Fruit fly (Drosophila melanogaster) whole organism, embryonic: ENCODE data around the gene CG31445.

Experiments
- CG11085 ChIP-seq: fragments of 200-800 bp; sonication (Bioruptor generic); IDR thresholded peaks from 2 replicates; pipeline ENCODE4 v1.3.6; 2022; ENCODE audit warnings: missing biosample characterization, missing genetic modification characterization
- CG11723 ChIP-seq: fragments of 200-800 bp; sonication (Bioruptor generic); optimal IDR thresholded peaks from 2 replicates; lab custom pipeline; 2017; ENCODE audit warnings: missing biosample characterization, mild to moderate bottlenecking, missing genetic modification characterization
- CG12104 ChIP-seq: fragments of 200-800 bp; sonication (Bioruptor generic); optimal IDR thresholded peaks from 3 replicates; lab custom pipeline; 2016; ENCODE audit warnings: missing biosample characterization, missing genetic modification characterization
- CG12744 ChIP-seq: fragments of 200-800 bp; sonication (Bioruptor generic); optimal IDR thresholded peaks from 2 replicates; lab custom pipeline; 2016; ENCODE audit warnings: missing biosample characterization, missing genetic modification characterization
- CG13296 ChIP-seq: fragments of 200-800 bp; sonication (Bioruptor generic); optimal IDR thresholded peaks from 3 replicates; lab custom pipeline; 2018; ENCODE audit warnings: missing biosample characterization, mild to moderate bottlenecking, missing genetic modification characterization
- CG14050 ChIP-seq: fragments of 200-800 bp; sonication (Bioruptor generic); IDR thresholded peaks from 3 replicates; pipeline ENCODE4 v1.3.6; 2022; ENCODE audit warnings: missing biosample characterization, missing genetic modification characterization
- CG14710 ChIP-seq: fragments of 200-800 bp; sonication (Bioruptor generic); optimal IDR thresholded peaks from 3 replicates; lab custom pipeline; 2019; ENCODE audit warnings: missing biosample characterization, mild to moderate bottlenecking, missing genetic modification characterization, moderate library complexity
- CG14860 ChIP-seq: fragments of 200-800 bp; sonication (Bioruptor generic); IDR thresholded peaks from 3 replicates; pipeline ENCODE4 v1.3.6; 2022; ENCODE audit warnings: missing biosample characterization, missing genetic modification characterization; ENCODE audit not compliant: partially characterized antibody
- CG15479 ChIP-seq: fragments of 200-800 bp; sonication (Bioruptor generic); optimal IDR thresholded peaks from 3 replicates; lab custom pipeline; 2019; ENCODE audit warnings: missing biosample characterization, mild to moderate bottlenecking, missing genetic modification characterization, moderate library complexity
- CG1602 ChIP-seq: fragments of 200-800 bp; sonication (Bioruptor generic); optimal IDR thresholded peaks from 3 replicates; lab custom pipeline; 2016; ENCODE audit warnings: missing biosample characterization, missing genetic modification characterization
- CG17359 ChIP-seq: fragments of 200-800 bp; sonication (Bioruptor generic); optimal IDR thresholded peaks from 3 replicates; lab custom pipeline; 2018; ENCODE audit warnings: missing biosample characterization, mild to moderate bottlenecking, missing genetic modification characterization, moderate library complexity
- CG18476 ChIP-seq: fragments of 200-800 bp; sonication (Bioruptor generic); optimal IDR thresholded peaks from 2 replicates; lab custom pipeline; 2016; ENCODE audit warnings: missing biosample characterization, mild to moderate bottlenecking, missing genetic modification characterization
- CG2202 ChIP-seq: fragments of 200-800 bp; sonication (Bioruptor generic); optimal IDR thresholded peaks from 2 replicates; lab custom pipeline; 2018; ENCODE audit warnings: missing biosample characterization, mild to moderate bottlenecking, missing genetic modification characterization
- CG2889 ChIP-seq: fragments of 200-800 bp; sonication (Bioruptor generic); IDR thresholded peaks from 3 replicates; pipeline ENCODE4 v1.3.6; 2022; ENCODE audit warnings: missing biosample characterization, missing genetic modification characterization
- CG31388 ChIP-seq: fragments of 200-800 bp; sonication (Bioruptor generic); optimal IDR thresholded peaks from 2 replicates; lab custom pipeline; 2016; ENCODE audit warnings: missing biosample characterization, missing genetic modification characterization
- CG34422 ChIP-seq: fragments of 200-800 bp; sonication (Bioruptor generic); IDR thresholded peaks from 3 replicates; pipeline ENCODE4 v1.3.6; 2022; ENCODE audit warnings: missing biosample characterization, missing genetic modification characterization
- CG6254 ChIP-seq: fragments of 200-800 bp; sonication (Bioruptor generic); optimal IDR thresholded peaks from 3 replicates; lab custom pipeline; 2017; ENCODE audit warnings: mild to moderate bottlenecking, missing biosample characterization, missing genetic modification reagents, missing genetic modification characterization
- CG6683 ChIP-seq: fragments of 200-800 bp; sonication (Bioruptor generic); optimal IDR thresholded peaks from 2 replicates; lab custom pipeline; 2017; ENCODE audit warnings: missing biosample characterization, mild to moderate bottlenecking, missing genetic modification characterization, missing genetic modification reagents
- CG7786 ChIP-seq: fragments of 200-800 bp; sonication (Bioruptor generic); optimal IDR thresholded peaks from 2 replicates; lab custom pipeline; 2016; ENCODE audit warnings: missing biosample characterization, missing genetic modification characterization
- CG8924 ChIP-seq: fragments of 200-800 bp; optimal IDR thresholded peaks from 3 replicates; lab custom pipeline; 2019; ENCODE audit warnings: missing biosample characterization, mild to moderate bottlenecking, missing genetic modification characterization, moderate library complexity
- CG9609 ChIP-seq: fragments of 200-800 bp; sonication (Bioruptor generic); optimal IDR thresholded peaks from 3 replicates; lab custom pipeline; 2016; ENCODE audit warnings: missing biosample characterization, missing genetic modification characterization
- CG9876 ChIP-seq: fragments of 200-800 bp; sonication (Bioruptor generic); optimal IDR thresholded peaks from 2 replicates; lab custom pipeline; 2016; ENCODE audit warnings: missing biosample characterization, missing genetic modification characterization
- D19B ChIP-seq: fragments of 200-800 bp; sonication (Bioruptor generic); optimal IDR thresholded peaks from 2 replicates; lab custom pipeline; 2017; ENCODE audit warnings: missing biosample characterization, mild to moderate bottlenecking, missing genetic modification characterization
- GATAe ChIP-seq: fragments of 200-800 bp; sonication (Bioruptor generic); conservative IDR thresholded peaks from 2 replicates; pipeline ENCODE4 v1.3.6; 2022; ENCODE audit warnings: missing biosample characterization, missing genetic modification characterization
- MBD-R2 ChIP-seq: fragments of 200-800 bp; sonication (Bioruptor generic); IDR thresholded peaks from 2 replicates; pipeline ENCODE4 v1.3.6; 2022; ENCODE audit warnings: missing biosample characterization, missing genetic modification characterization
- Meics ChIP-seq: fragments of 200-800 bp; sonication (Bioruptor generic); optimal IDR thresholded peaks from 2 replicates; lab custom pipeline; 2017; ENCODE audit warnings: missing biosample characterization, mild to moderate bottlenecking, missing genetic modification characterization
- Myb ChIP-seq: fragments of 200-800 bp; sonication (Bioruptor generic); optimal IDR thresholded peaks from 2 replicates; lab custom pipeline; 2016; ENCODE audit warnings: missing biosample characterization, missing genetic modification characterization
- Opbp ChIP-seq: fragments of 200-800 bp; sonication (Bioruptor generic); IDR thresholded peaks from 3 replicates; pipeline ENCODE4 v1.3.6; 2022; ENCODE audit warnings: missing biosample characterization, missing genetic modification characterization; ENCODE audit not compliant: partially characterized antibody
- Rfx ChIP-seq: fragments of 200-800 bp; sonication (Bioruptor generic); IDR thresholded peaks from 2 replicates; pipeline ENCODE4 v1.3.6; 2022; ENCODE audit warnings: missing biosample characterization, missing genetic modification characterization
- Scr ChIP-seq: fragments of 200-800 bp; sonication (Bioruptor generic); IDR thresholded peaks from 2 replicates; pipeline ENCODE4 v1.3.6; 2022; ENCODE audit warnings: missing biosample characterization, missing genetic modification characterization; ENCODE audit not compliant: partially characterized antibody
- ap ChIP-seq: fragments of 200-800 bp; sonication (Bioruptor generic); IDR thresholded peaks from 2 replicates; pipeline ENCODE4 v1.3.6; 2022; ENCODE audit warnings: missing biosample characterization, missing genetic modification characterization
- ara ChIP-seq: fragments of 200-800 bp; sonication (Bioruptor generic); IDR thresholded peaks from 2 replicates; pipeline ENCODE4 v1.3.6; 2022; ENCODE audit warnings: missing biosample characterization, missing genetic modification characterization
- bcd ChIP-seq: fragments of 200-800 bp; sonication (Bioruptor generic); optimal IDR thresholded peaks from 2 replicates; lab custom pipeline; 2017; ENCODE audit warnings: missing biosample characterization, mild to moderate bottlenecking, missing genetic modification characterization
- cg ChIP-seq: fragments of 200-800 bp; sonication (Bioruptor generic); optimal IDR thresholded peaks from 3 replicates; lab custom pipeline; 2019; ENCODE audit warnings: missing biosample characterization, mild to moderate bottlenecking, missing genetic modification characterization, moderate library complexity
- chif ChIP-seq, 2 experiments: fragments of 200-800 bp; sonication (Bioruptor generic); optimal IDR thresholded peaks; 3 replicates each; lab custom pipeline; 2016; ENCODE audit warnings: missing biosample characterization in 2 of 2, missing genetic modification characterization in 2 of 2
- ci ChIP-seq: fragments of 200-800 bp; sonication (Bioruptor generic); IDR thresholded peaks from 3 replicates; pipeline ENCODE4 v1.3.6; 2022; ENCODE audit warnings: missing biosample characterization, missing genetic modification characterization
- en ChIP-seq: fragments of 200-800 bp; sonication (Bioruptor generic); optimal IDR thresholded peaks from 2 replicates; lab custom pipeline; 2016; ENCODE audit warnings: missing biosample characterization, missing genetic modification characterization
- gfzf ChIP-seq: fragments of 200-800 bp; sonication (Bioruptor generic); optimal IDR thresholded peaks from 2 replicates; lab custom pipeline; 2016; ENCODE audit warnings: missing biosample characterization, mild to moderate bottlenecking, missing genetic modification characterization, moderate library complexity
- grn ChIP-seq: fragments of 200-800 bp; sonication (Bioruptor generic); optimal IDR thresholded peaks from 3 replicates; lab custom pipeline; 2017; ENCODE audit warnings: missing biosample characterization, missing genetic modification characterization
- her ChIP-seq: fragments of 200-800 bp; sonication (Bioruptor generic); optimal IDR thresholded peaks from 2 replicates; lab custom pipeline; 2016; ENCODE audit warnings: missing biosample characterization, missing genetic modification characterization
- hth ChIP-seq: fragments of >200 bp; optimal IDR thresholded peaks from 2 replicates; lab custom pipeline; 2017; ENCODE audit warnings: inconsistent platforms
- knrl ChIP-seq: fragments of 200-800 bp; sonication (Bioruptor generic); IDR thresholded peaks from 3 replicates; pipeline ENCODE4 v1.3.6; 2022; ENCODE audit warnings: missing biosample characterization, missing genetic modification characterization; ENCODE audit not compliant: partially characterized antibody
- lab ChIP-seq: fragments of 200-800 bp; sonication (Bioruptor generic); optimal IDR thresholded peaks from 3 replicates; lab custom pipeline; 2017; ENCODE audit warnings: missing biosample characterization, missing genetic modification characterization, mild to moderate bottlenecking, moderate library complexity, missing genetic modification reagents
- lov ChIP-seq, 2 experiments: fragments of 200-800 bp in 1 of 2; fragments of >200 bp in 1 of 2; sonication (Bioruptor generic) in 1 of 2; IDR thresholded peaks in 1 of 2; optimal IDR thresholded peaks in 1 of 2; 2 replicates in 1 of 2; 3 replicates in 1 of 2; pipeline versions ENCODE4 v1.3.6 to Lab custom; 2017 to 2022; ENCODE audit warnings: missing biosample characterization in 1 of 2, missing genetic modification characterization in 1 of 2
- odd ChIP-seq: fragments of 200-800 bp; sonication (Bioruptor generic); optimal IDR thresholded peaks from 2 replicates; lab custom pipeline; 2017; ENCODE audit warnings: missing biosample characterization, mild to moderate bottlenecking, missing genetic modification characterization
- otp ChIP-seq: fragments of 200-800 bp; sonication (Bioruptor generic); IDR thresholded peaks from 3 replicates; pipeline ENCODE4, ENCODE4 v1.3.6; 2022; ENCODE audit warnings: missing biosample characterization, missing genetic modification characterization
- sima ChIP-seq: fragments of 200-800 bp; sonication (Bioruptor generic); optimal IDR thresholded peaks from 2 replicates; lab custom pipeline; 2016; ENCODE audit warnings: missing biosample characterization, missing genetic modification characterization
- sug ChIP-seq: fragments of 200-800 bp; optimal IDR thresholded peaks from 2 replicates; lab custom pipeline; 2019; ENCODE audit warnings: missing biosample characterization, mild to moderate bottlenecking, missing genetic modification characterization, moderate library complexity
- wor ChIP-seq: fragments of 200-800 bp; sonication (Bioruptor generic); IDR thresholded peaks from 2 replicates; pipeline ENCODE4 v1.3.6; 2022; ENCODE audit warnings: missing biosample characterization, missing genetic modification characterization
- z ChIP-seq: fragments of 200-800 bp; sonication (Bioruptor generic); IDR thresholded peaks from 3 replicates; pipeline ENCODE4 v1.3.6; 2022; ENCODE audit warnings: missing biosample characterization, missing genetic modification characterization

CG31445 gene

DNA sequence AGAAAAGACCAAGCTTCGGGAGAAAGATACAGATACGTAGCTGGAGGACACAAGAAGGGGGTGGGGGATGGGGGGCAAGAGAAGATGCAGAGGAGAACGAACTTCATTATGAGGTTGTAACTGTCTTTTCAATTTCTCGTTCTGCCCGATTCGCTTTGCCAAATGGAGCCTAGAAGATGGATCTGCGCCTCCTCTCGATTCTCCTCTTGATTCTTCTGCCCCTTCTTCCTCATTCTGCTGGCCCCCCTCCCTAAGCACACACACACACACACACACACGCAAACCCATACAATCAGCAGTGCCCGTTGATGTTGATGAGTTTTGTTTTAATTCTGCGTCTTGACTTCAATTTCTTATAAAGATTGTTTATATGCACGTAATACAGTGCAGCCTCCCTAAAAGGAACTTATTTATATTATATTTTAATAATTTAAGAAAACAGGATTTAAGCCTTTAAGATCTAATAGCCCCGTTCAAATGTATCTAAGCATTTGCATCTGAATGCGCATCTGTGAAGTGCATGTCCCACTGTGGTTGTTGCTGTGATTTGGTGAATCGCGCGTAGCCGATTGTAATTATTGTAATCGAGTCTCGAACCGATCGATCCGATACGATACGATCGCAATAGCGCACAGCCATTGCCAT is 37.5 kb downstream of the CG31445 start (continued):
- TF ChIP-seq sima (GFP tag; lab: Kevin White, UChicago) (no peak), MBD-R2 (GFP tag; lab: Robert Waterston, UW) (peak; percentile 16; the same call in 1 of the 2 replicates), sug (tag; lab: Kevin White, UChicago) (peak; percentile 38), CG15479 (no peak), CG12744 (GFP tag; lab: Kevin White, UChicago) (no peak), CG2889 (peak; percentile 24; the same call in 1 of the 3 replicates), CG9876 (GFP tag; lab: Kevin White, UChicago) (no peak), CG11085 (peak; percentile 63), CG12104 (GFP tag; lab: Kevin White, UChicago) (no peak), CG6683 (GFP tag; lab: Kevin White, UChicago) (no peak), CG9609 (GFP tag; lab: Kevin White, UChicago) (no peak), GATAe (GFP tag; lab: Robert Waterston, UW) (no peak), hth (lab: Kevin White, UChicago) (no peak), knrl (GFP tag; lab: Robert Waterston, UW) (no peak), otp (GFP tag; lab: Robert Waterston, UW) (peak; percentile 63; the same call in 1 of the 3 replicates), ap (no peak), Scr (GFP tag; lab: Robert Waterston, UW) (no peak), wor (GFP tag; lab: Robert Waterston, UW) (peak; percentile 39; the same call in 1 of the 2 replicates), gfzf (no peak), Rfx (peak; percentile 82), odd (GFP tag; lab: Kevin White, UChicago) (peak; percentile 17), Myb (GFP tag; lab: Kevin White, UChicago) (no peak), D19B (peak; percentile 30), CG18476 (GFP tag; lab: Kevin White, UChicago) (no peak), ci (GFP tag; lab: Robert Waterston, UW) (peak; percentile 77), CG8924 (tag; lab: Kevin White, UChicago) (peak; percentile 65), lov (optimal IDR thresholded peaks at IDR 0.05; lab: Kevin White, UChicago) (no peak), lov (GFP tag; IDR thresholded peaks at IDR 0.05; lab: Robert Waterston, UW) (peak; percentile 64; the same call in 1 of the 3 replicates), CG14050 (GFP tag; lab: Robert Waterston, UW) (peak; percentile 69), bcd (GFP tag; lab: Kevin White, UChicago) (peak; percentile 66), her (GFP tag; lab: Kevin White, UChicago) (no peak), chif (GFP tag; optimal IDR thresholded peaks at IDR 0.05; lab: Kevin White, UChicago) (no peak), CG34422 (peak; percentile 71), CG7786 (GFP tag; lab: Kevin White, UChicago) (no peak), grn (GFP tag; lab: Kevin White, UChicago) (peak; percentile 2), CG17359 (tag; lab: Kevin White, UChicago) (peak; percentile 72), CG31388 (GFP tag; lab: Kevin White, UChicago) (no peak), CG13296 (peak; percentile 67), z (GFP tag; lab: Robert Waterston, UW) (no peak), lab (GFP tag; lab: Kevin White, UChicago) (peak; percentile 70), CG6254 (GFP tag; lab: Kevin White, UChicago) (peak; percentile 28), CG14860 (no peak), CG1602 (GFP tag; lab: Kevin White, UChicago) (peak; percentile 33), Opbp (GFP tag; lab: Robert Waterston, UW) (no peak), ara (peak; percentile 69), cg (GFP tag; lab: Kevin White, UChicago) (peak; percentile 54), en (GFP tag; lab: Kevin White, UChicago) (no peak), CG14710 (tag; lab: Kevin White, UChicago) (peak; percentile 23), CG11723 (GFP tag; lab: Kevin White, UChicago) (peak; percentile 24), CG2202 (tag; lab: Kevin White, UChicago) (no peak), Meics (GFP tag; lab: Kevin White, UChicago) (peak; percentile 65)
